Fruit fly (Drosophila melanogaster) S2 (cell line): ENCODE data around the gene CG15767.

Source experiments
- CG8478 ChIP-seq: fragments of >200 bp; optimal IDR thresholded peaks from 2 replicates; lab custom pipeline; 2018
- CTCF ChIP-seq, 2 experiments: fragments of >200 bp; optimal IDR thresholded peaks; 2 replicates each; lab custom pipeline; 2018

- TF ChIP-seq CTCF (optimal IDR thresholded peaks at IDR 0.05; lab: Kevin White, UChicago), result no peak
- TF ChIP-seq CG8478 (lab: Kevin White, UChicago), result no peak
Measured at dm6 chrX:5818428-5818827, 29.1 kb downstream of the CG15767 start, which contains the start of gene CG15765.
